Fruit fly (Drosophila melanogaster) S2 (cell line): ENCODE measurements around the gene ear.

Experiments
- CG8478 ChIP-seq: fragments of >200 bp; optimal IDR thresholded peaks from 2 replicates; lab custom pipeline; 2018
- CTCF ChIP-seq, 2 experiments: fragments of >200 bp; optimal IDR thresholded peaks; 2 replicates each; lab custom pipeline; 2018

dm6 chr3R:15289828-15290641, 30.5 kb upstream of the ear start:
- TF ChIP-seq CTCF (optimal IDR thresholded peaks at IDR 0.05; lab: Kevin White, UChicago) (no peak), CG8478 (no peak)
